Fruit fly (Drosophila melanogaster) whole organism, wandering third instar larva: ENCODE data around the gene alpha-Man-IIa.

Experiments used
- Dfd ChIP-seq: fragments of >200 bp; optimal IDR thresholded peaks from 2 replicates; lab custom pipeline; 2017; ENCODE audit warnings: missing biosample characterization, missing genetic modification characterization
- Myc ChIP-seq: fragments of >200 bp; optimal IDR thresholded peaks from 2 replicates; lab custom pipeline; 2017
- OdsH ChIP-seq: fragments of 200-800 bp; sonication (Bioruptor generic); optimal IDR thresholded peaks from 2 replicates; lab custom pipeline; 2016; ENCODE audit warnings: missing biosample characterization, mild to moderate bottlenecking, missing genetic modification characterization
- Rel ChIP-seq, 2 experiments: fragments of 200-800 bp; sonication (Bioruptor generic) in 1 of 2; optimal IDR thresholded peaks; 2 replicates in 1 of 2; 3 replicates in 1 of 2; lab custom pipeline; 2016 to 2019; ENCODE audit warnings: mild to moderate bottlenecking in 2 of 2, missing biosample characterization in 2 of 2, missing genetic modification characterization in 2 of 2, moderate library complexity in 1 of 2
- dmrt93B ChIP-seq: fragments of 200-800 bp; sonication (Bioruptor generic); optimal IDR thresholded peaks from 2 replicates; lab custom pipeline; 2018; ENCODE audit warnings: missing biosample characterization, mild to moderate bottlenecking, missing genetic modification characterization
- lola ChIP-seq: fragments of >200 bp; optimal IDR thresholded peaks from 2 replicates; lab custom pipeline; 2017; ENCODE audit warnings: missing biosample characterization, missing genetic modification characterization

dm6 chr3R:9460488-9461150, 48.3 kb downstream of the alpha-Man-IIa start, which contains the start of gene GstZ2:
- TF ChIP-seq lola (GFP tag; lab: Kevin White, UChicago) (no peak), OdsH (GFP tag; lab: Kevin White, UChicago) (no peak), Myc (lab: Kevin White, UChicago) (no peak), Rel (GFP tag; optimal IDR thresholded peaks at IDR 0.05; lab: Kevin White, UChicago) (no peak), Rel (tag; optimal IDR thresholded peaks at IDR 0.05; lab: Kevin White, UChicago) (no peak), Dfd (no peak), dmrt93B (GFP tag; lab: Kevin White, UChicago) (no peak)
